Fruit fly (Drosophila melanogaster): Measurements from ENCODE around the gene Sry-beta.

Sry-beta gene

DNA sequence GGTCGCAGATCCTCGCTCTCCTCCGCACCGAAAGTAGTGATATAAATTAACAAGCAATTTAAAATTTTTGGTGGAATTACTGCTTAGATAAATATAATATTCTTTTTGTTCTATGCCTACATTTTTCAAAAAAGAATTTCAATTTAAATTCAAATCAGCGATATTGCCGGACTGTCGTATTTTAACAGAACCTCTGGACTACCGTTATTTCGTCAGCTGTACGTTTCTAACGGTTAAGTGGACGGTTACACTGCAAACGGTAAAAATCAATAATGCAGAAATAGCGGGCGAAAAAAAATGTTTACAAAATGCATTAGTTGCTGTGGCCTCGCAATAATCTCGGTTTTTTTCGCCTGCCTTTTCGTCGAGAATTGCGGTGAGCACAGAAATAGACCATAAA is 39.2 kb upstream of the Sry-beta start, which contains the start of gene Tace (continued):
- TF ChIP-seq nerfin-1 (tag; optimal IDR thresholded peaks at IDR 0.05), result peak; percentile 30

- no peak for TF ChIP-seq gsb (GFP tag; IDR thresholded peaks at IDR 0.05)
- TF ChIP-seq CG18476 (GFP tag; optimal IDR thresholded peaks at IDR 0.05), result peak; percentile 32
- peak; percentile 36 to 41 for TF ChIP-seq dpn (GFP tag; optimal IDR thresholded peaks at IDR 0.05)
- peak; percentile 85; the same call in 2 of the 3 replicates for TF ChIP-seq zen2 (GFP tag; IDR thresholded peaks at IDR 0.05; ENCODE audit: partially characterized antibody)
- peak; percentile 88 for TF ChIP-seq hbn (GFP tag; IDR thresholded peaks at IDR 0.05; ENCODE audit: partially characterized antibody)
- peak; percentile 49 for TF ChIP-seq CG2712 (tag; optimal IDR thresholded peaks at IDR 0.05)
- no peak for TF ChIP-seq ash1 (GFP tag; optimal IDR thresholded peaks at IDR 0.05)
- TF ChIP-seq Hey (tag; optimal IDR thresholded peaks at IDR 0.05), result no peak
- 0 out of 2 replicates have a peak, but pooled peaks have one; percentile 35 for TF ChIP-seq CG7372 (GFP tag; IDR thresholded peaks at IDR 0.05)
- peak; percentile 80 for TF ChIP-seq CG17186 (GFP tag; optimal IDR thresholded peaks at IDR 0.05)
- no peak for TF ChIP-seq usp (GFP tag; optimal IDR thresholded peaks at IDR 0.05)
- peak; percentile 67 for TF ChIP-seq CG14710 (tag; optimal IDR thresholded peaks at IDR 0.05)
- TF ChIP-seq insv (GFP tag; optimal IDR thresholded peaks at IDR 0.05), result peak in 1 of 2 experiments; percentile 9
- TF ChIP-seq caup (GFP tag; optimal IDR thresholded peaks at IDR 0.05; ENCODE audit: severe bottlenecking), result peak; percentile 22
- no peak for TF ChIP-seq sd (tag; optimal IDR thresholded peaks at IDR 0.05)
- TF ChIP-seq org-1 (GFP tag; optimal IDR thresholded peaks at IDR 0.05), result no peak
- TF ChIP-seq sim (GFP tag; IDR thresholded peaks at IDR 0.05), result no peak
- TF ChIP-seq cg (GFP tag; optimal IDR thresholded peaks at IDR 0.05), result no peak
- no peak for TF ChIP-seq Kr (GFP tag; optimal IDR thresholded peaks at IDR 0.05)
- no peak for TF ChIP-seq z (GFP tag; IDR thresholded peaks at IDR 0.05)
- no peak for TF ChIP-seq sob (GFP tag; IDR thresholded peaks at IDR 0.05)
- TF ChIP-seq btn (GFP tag; optimal IDR thresholded peaks at IDR 0.05), result no peak
- TF ChIP-seq Xbp1 (GFP tag; optimal IDR thresholded peaks at IDR 0.05), result peak; percentile 35
- peak; percentile 83 for TF ChIP-seq hb (GFP tag; IDR thresholded peaks at IDR 0.05; ENCODE audit: partially characterized antibody)
- peak; percentile 5 for TF ChIP-seq CG17385 (GFP tag; optimal IDR thresholded peaks at IDR 0.05)
- peak; percentile 6 for TF ChIP-seq Chrac-16 (GFP tag; optimal IDR thresholded peaks at IDR 0.05)
- TF ChIP-seq Eip74EF (GFP tag; optimal IDR thresholded peaks at IDR 0.05), result no peak
- TF ChIP-seq CG6854 (GFP tag; optimal IDR thresholded peaks at IDR 0.05), result no peak
- peak; percentile 45 for TF ChIP-seq E2f2 (GFP tag; IDR thresholded peaks at IDR 0.05)
- TF ChIP-seq BEAF-32 (GFP tag; optimal IDR thresholded peaks at IDR 0.05), result peak; percentile 86
- TF ChIP-seq Oaz (GFP tag; IDR thresholded peaks at IDR 0.05), result no peak
- no peak for TF ChIP-seq en (GFP tag; optimal IDR thresholded peaks at IDR 0.05)
- peak; percentile 54 for TF ChIP-seq lilli (GFP tag; optimal IDR thresholded peaks at IDR 0.05)
- TF ChIP-seq Hsf (GFP tag; optimal IDR thresholded peaks at IDR 0.05), result peak; percentile 36
- no peak for TF ChIP-seq tio (GFP tag; optimal IDR thresholded peaks at IDR 0.05)
- no peak for TF ChIP-seq CG11456 (GFP tag; IDR thresholded peaks at IDR 0.05)
- peak; percentile 37 for TF ChIP-seq CTCF (GFP tag; optimal IDR thresholded peaks at IDR 0.05)
- TF ChIP-seq CG17829 (tag; optimal IDR thresholded peaks at IDR 0.05), result peak; percentile 80
- TF ChIP-seq Myb (GFP tag; optimal IDR thresholded peaks at IDR 0.05), result peak; percentile 26
- TF ChIP-seq trem (tag; optimal IDR thresholded peaks at IDR 0.05), result peak; percentile 90
- peak; percentile 48; the same call in 1 of the 2 replicates for TF ChIP-seq Rfx (GFP tag; IDR thresholded peaks at IDR 0.05)
- peak; percentile 94 for TF ChIP-seq Doc3 (GFP tag; IDR thresholded peaks at IDR 0.05; ENCODE audit: partially characterized antibody)
- TF ChIP-seq CG14860 (GFP tag; IDR thresholded peaks at IDR 0.05; ENCODE audit: partially characterized antibody), result peak; percentile 81
- no peak for TF ChIP-seq CG42726 (GFP tag; IDR thresholded peaks at IDR 0.05; ENCODE audit: partially characterized antibody)
- TF ChIP-seq CG30020 (tag; optimal IDR thresholded peaks at IDR 0.05), result peak; percentile 38
- no peak for TF ChIP-seq NFAT (GFP tag; IDR thresholded peaks at IDR 0.05)
- TF ChIP-seq unpg (GFP tag; optimal IDR thresholded peaks at IDR 0.05), result peak; percentile 16
- TF ChIP-seq MTF-1 (GFP tag; optimal IDR thresholded peaks at IDR 0.05; ENCODE audit: borderline replicate concordance), result no peak
These were observed 34.9 kb upstream of the Sry-beta start, which contains the start of the genes Nlp and Nph for dm6 chr3R:30004648-30005047. Nlp (plus strand) TSS chr3R:30004785. Nph (minus strand) TSS chr3R:30004861.

Measured in whole organism, embryonic.